Worm (Caenorhabditis elegans) whole organism, L1 larva: ENCODE measurements around the gene lron-5.

Source experiments
- F16B12.6 ChIP-seq: fragments of 150-350 bp; optimal IDR thresholded peaks from 2 replicates; lab custom pipeline; 2014; ENCODE audit warnings: missing biosample characterization, missing genetic modification characterization
- Y116A8C.19 ChIP-seq: sonication (generic microtip); optimal IDR thresholded peaks from 2 replicates; lab custom pipeline; 2016; ENCODE audit warnings: missing compliant biosample characterization, missing genetic modification characterization, borderline replicate concordance
- aha-1 ChIP-seq: fragments of 150-350 bp; optimal IDR thresholded peaks from 2 replicates; lab custom pipeline; 2014; ENCODE audit warnings: missing biosample characterization, missing genetic modification characterization
- ceh-88 ChIP-seq: fragments of 200-800 bp; sonication (Bioruptor generic); IDR thresholded peaks from 2 replicates; pipeline ENCODE4 v1.3.6; 2022; ENCODE audit warnings: missing genetic modification characterization, missing compliant biosample characterization
- ceh-90 ChIP-seq: sonication (generic microtip); optimal IDR thresholded peaks from 2 replicates; lab custom pipeline; 2016; ENCODE audit warnings: missing genetic modification characterization, missing compliant biosample characterization
- dpl-1 ChIP-seq, 3 experiments: fragments of 150-350 bp in 2 of 3; sonication (generic microtip) in 1 of 3; optimal IDR thresholded peaks; 2 replicates each; lab custom pipeline; 2014 to 2017; ENCODE audit warnings: missing biosample characterization in 3 of 3, missing genetic modification characterization in 3 of 3, missing genetic modification reagents in 3 of 3
- efl-1 ChIP-seq, 4 experiments: fragments of 150-350 bp; optimal IDR thresholded peaks in 3 of 4; peaks in 1 of 4; 1 replicate in 1 of 4; 2 replicates in 3 of 4; lab custom pipeline; 2014; ENCODE audit warnings: missing biosample characterization in 2 of 4, missing genetic modification characterization in 2 of 4, missing genetic modification reagents in 2 of 4
- efl-3 ChIP-seq: fragments of 200-800 bp; sonication (Bioruptor generic); optimal IDR thresholded peaks from 2 replicates; lab custom pipeline; 2018; ENCODE audit warnings: mild to moderate bottlenecking, missing genetic modification characterization, missing compliant biosample characterization
- egl-13 ChIP-seq: sonication (generic microtip); optimal IDR thresholded peaks from 2 replicates; lab custom pipeline; 2016; ENCODE audit warnings: missing genotype, missing genetic modification reagents, missing genetic modification characterization, missing compliant biosample characterization
- egl-27 ChIP-seq, 2 experiments: fragments of 150-350 bp in 1 of 2; sonication (generic microtip); optimal IDR thresholded peaks; 3 replicates each; lab custom pipeline; 2017 to 2018; ENCODE audit warnings: missing biosample characterization in 2 of 2, missing genetic modification characterization in 2 of 2, missing genetic modification reagents in 2 of 2
- elt-2 ChIP-seq: sonication (generic microtip); optimal IDR thresholded peaks from 2 replicates; lab custom pipeline; 2016; ENCODE audit warnings: missing genetic modification characterization, mild to moderate bottlenecking, inconsistent platforms, missing compliant biosample characterization, missing genetic modification reagents
- fkh-8 ChIP-seq: sonication (generic microtip); optimal IDR thresholded peaks from 2 replicates; lab custom pipeline; 2016; ENCODE audit warnings: mild to moderate bottlenecking, missing genetic modification characterization, missing compliant biosample characterization
- fos-1 ChIP-seq: fragments of 150-350 bp; optimal IDR thresholded peaks from 2 replicates; lab custom pipeline; 2014; ENCODE audit warnings: missing biosample characterization, missing genetic modification characterization
- hlh-4 ChIP-seq: sonication (generic microtip); optimal IDR thresholded peaks from 2 replicates; lab custom pipeline; 2016; ENCODE audit warnings: mild to moderate bottlenecking, missing genetic modification characterization, missing compliant biosample characterization
- isw-1 ChIP-seq: fragments of 200-800 bp; sonication (Bioruptor generic); IDR thresholded peaks from 2 replicates; pipeline ENCODE4 v1.3.6; 2022; ENCODE audit warnings: missing genetic modification characterization, missing compliant biosample characterization
- jun-1 ChIP-seq: fragments of 150-350 bp; optimal IDR thresholded peaks from 2 replicates; lab custom pipeline; 2014; ENCODE audit warnings: missing biosample characterization, missing genetic modification reagents, missing genetic modification characterization
- lin-13 ChIP-seq: fragments of 150-350 bp; optimal IDR thresholded peaks from 2 replicates; lab custom pipeline; 2014; ENCODE audit warnings: missing biosample characterization, missing genetic modification reagents, missing genetic modification characterization
- lin-15B ChIP-seq: fragments of 150-350 bp; sonication (generic microtip); optimal IDR thresholded peaks from 3 replicates; lab custom pipeline; 2014; ENCODE audit warnings: missing biosample characterization, missing genetic modification characterization
- lin-35 ChIP-seq, 2 experiments: fragments of 150-350 bp; optimal IDR thresholded peaks; 2 replicates each; lab custom pipeline; 2014; ENCODE audit warnings: missing biosample characterization in 2 of 2, missing genetic modification characterization in 2 of 2, missing genetic modification reagents in 2 of 2
- lsy-2 ChIP-seq, 2 experiments: fragments of 150-350 bp; optimal IDR thresholded peaks; 2 replicates each; lab custom pipeline; 2014; ENCODE audit warnings: missing biosample characterization in 2 of 2, missing genetic modification characterization in 2 of 2
- mdl-1 ChIP-seq, 2 experiments: fragments of 150-350 bp; optimal IDR thresholded peaks; 2 replicates each; lab custom pipeline; 2014 to 2017; ENCODE audit warnings: missing biosample characterization in 2 of 2, missing genetic modification characterization in 2 of 2, inconsistent platforms in 1 of 2
- nhr-11 ChIP-seq: fragments of 150-350 bp; optimal IDR thresholded peaks from 2 replicates; lab custom pipeline; 2014; ENCODE audit warnings: missing biosample characterization, missing genetic modification characterization
- nhr-12 ChIP-seq: sonication (generic microtip); optimal IDR thresholded peaks from 2 replicates; lab custom pipeline; 2017; ENCODE audit warnings: missing biosample characterization, missing genetic modification characterization
- nhr-237 ChIP-seq: fragments of 150-350 bp; optimal IDR thresholded peaks from 2 replicates; lab custom pipeline; 2014; ENCODE audit warnings: missing biosample characterization, missing genetic modification characterization
- nhr-28 ChIP-seq: fragments of 150-350 bp; optimal IDR thresholded peaks from 2 replicates; lab custom pipeline; 2014; ENCODE audit warnings: missing biosample characterization, missing genetic modification characterization
- nhr-84 ChIP-seq: sonication (generic microtip); optimal IDR thresholded peaks from 2 replicates; lab custom pipeline; 2017; ENCODE audit warnings: missing biosample characterization, missing genetic modification characterization
- nhr-85 ChIP-seq: sonication (generic microtip); peaks from one replicate; lab custom pipeline; 2016; ENCODE audit warnings: missing genetic modification characterization, inconsistent platforms, missing compliant biosample characterization
- pag-3 ChIP-seq: sonication (generic microtip); optimal IDR thresholded peaks from 2 replicates; lab custom pipeline; 2017; ENCODE audit warnings: missing genetic modification characterization, mild to moderate bottlenecking, missing compliant biosample characterization, antibody characterized with exemption, borderline replicate concordance; ENCODE audit not compliant: insufficient read depth
- pqm-1 ChIP-seq: sonication (generic microtip); optimal IDR thresholded peaks from 3 replicates; lab custom pipeline; 2017; ENCODE audit warnings: missing biosample characterization, missing genetic modification characterization
- rnt-1 ChIP-seq: sonication (generic microtip); optimal IDR thresholded peaks from 2 replicates; lab custom pipeline; 2016; ENCODE audit warnings: mild to moderate bottlenecking, missing genetic modification characterization, moderate library complexity, missing compliant biosample characterization
- snpc-4 ChIP-seq: fragments of 150-350 bp; optimal IDR thresholded peaks from 2 replicates; lab custom pipeline; 2014; ENCODE audit warnings: missing biosample characterization, missing genetic modification characterization
- snu-23 ChIP-seq: sonication (generic microtip); optimal IDR thresholded peaks from 2 replicates; lab custom pipeline; 2016; ENCODE audit warnings: missing genetic modification characterization, missing compliant biosample characterization
- tbx-2 ChIP-seq: sonication (generic microtip); optimal IDR thresholded peaks from 2 replicates; lab custom pipeline; 2016; ENCODE audit warnings: missing genetic modification characterization, missing compliant biosample characterization
- tlp-1 ChIP-seq: fragments of 150-350 bp; optimal IDR thresholded peaks from 2 replicates; lab custom pipeline; 2014; ENCODE audit warnings: missing biosample characterization, missing genetic modification characterization
- unc-30 ChIP-seq: sonication (generic microtip); optimal IDR thresholded peaks from 2 replicates; lab custom pipeline; 2017; ENCODE audit warnings: missing biosample characterization, missing genetic modification characterization
- unc-98 ChIP-seq: fragments of 200-800 bp; sonication (Bioruptor generic); IDR thresholded peaks from 2 replicates; pipeline ENCODE4 v1.3.6; 2022; ENCODE audit warnings: missing genetic modification characterization, missing compliant biosample characterization
- xbp-1 ChIP-seq: sonication (generic microtip); optimal IDR thresholded peaks from 2 replicates; lab custom pipeline; 2016; ENCODE audit warnings: missing genetic modification characterization, missing compliant biosample characterization
- ztf-11 ChIP-seq, 2 experiments: sonication (generic microtip); optimal IDR thresholded peaks; 2 replicates each; lab custom pipeline; 2016 to 2017; ENCODE audit warnings: missing genetic modification characterization in 2 of 2, missing biosample characterization in 1 of 2, missing compliant biosample characterization in 1 of 2

The lron-5 gene

ce11 chrIII:4593098-4593697 is 29.6 kb upstream of the lron-5 start, which contains the start of gene erh-2:
erh-2 (plus strand) TSS chrIII:4593231.
- TF ChIP-seq nhr-85 (tag; lab: Kevin White, UChicago) (peak; percentile 62), xbp-1 (tag; lab: Kevin White, UChicago) (no peak)
- TF ChIP-seq, all 84 proteins: peak for 1

DNA sequence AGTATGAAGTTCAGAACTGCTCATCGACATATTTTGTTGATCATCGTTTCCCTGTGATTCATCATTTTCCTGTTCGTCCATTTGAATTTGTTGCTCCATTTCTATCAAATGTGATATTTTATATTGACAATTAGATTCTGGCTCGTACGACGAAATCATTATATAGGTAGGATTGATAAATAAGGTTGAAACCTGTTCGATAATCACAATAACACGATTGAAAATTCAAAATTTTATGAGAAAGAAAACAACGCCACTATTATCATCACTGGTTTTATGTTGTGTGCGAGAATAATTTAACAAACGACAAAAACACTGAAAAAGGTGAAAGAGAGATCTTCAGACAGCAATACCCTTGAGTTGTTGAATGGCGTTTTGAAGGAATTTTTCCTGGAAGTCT is 28.5 kb upstream of the lron-5 start, which contains the start of gene apc-11:
apc-11 (minus strand) TSS at position 101 of the 400 bp plus-strand sequence.
- no peak for TF ChIP-seq dpl-1 (GFP tag; optimal IDR thresholded peaks at IDR 0.05; lab: Kevin White, UChicago)
- TF ChIP-seq nhr-85 (tag; lab: Kevin White, UChicago), result peak; percentile 52

DNA sequence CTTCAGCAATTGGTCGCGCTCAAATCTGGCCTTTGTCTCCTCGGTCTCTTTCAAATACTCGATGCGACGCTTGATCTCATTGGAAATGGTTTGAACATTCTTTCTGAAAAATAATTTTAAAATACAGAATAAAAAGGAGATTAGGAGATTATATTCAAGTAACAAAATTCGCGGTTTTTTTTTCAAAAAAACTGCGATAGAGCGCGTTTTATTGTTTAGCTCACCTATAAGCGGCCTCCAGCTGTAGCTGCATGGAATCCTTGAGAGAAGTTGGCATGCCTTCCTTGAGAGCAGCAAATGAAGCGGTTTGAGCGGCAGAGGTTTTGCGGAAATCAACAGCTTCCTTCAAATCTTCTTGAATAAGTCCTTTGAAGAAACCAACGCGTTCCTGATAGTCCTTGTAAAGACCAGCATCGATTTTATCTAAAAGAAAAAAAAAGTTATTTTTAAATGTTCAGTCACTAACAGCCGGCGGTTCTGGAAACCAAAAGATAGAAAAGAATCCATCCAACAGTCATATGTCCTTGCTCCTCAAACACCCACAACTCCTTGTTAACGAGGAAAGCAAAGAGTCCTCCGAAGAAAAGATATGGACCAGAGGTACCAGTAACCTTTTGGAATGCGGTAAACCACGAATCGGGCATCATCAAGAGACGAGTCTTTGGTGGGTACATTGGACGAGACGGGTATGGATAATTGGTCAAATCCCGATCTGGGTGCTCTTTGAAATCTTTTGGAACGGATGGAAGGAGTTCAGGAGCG is 27.9 kb upstream of the lron-5 start:
- TF ChIP-seq isw-1 (GFP tag; lab: Robert Waterston, UW) (no peak), ceh-90 (tag; lab: Kevin White, UChicago) (no peak), efl-1 (optimal IDR thresholded peaks at IDR 0.05; lab: Kevin White, UChicago) (peak; percentile 16 to 37), efl-1 (GFP tag; optimal IDR thresholded peaks at IDR 0.05 in 1 of 2; lab: Kevin White, UChicago) (peak; percentile 54 to 93), ztf-11 (tag; optimal IDR thresholded peaks at IDR 0.05; lab: Kevin White, UChicago) (no peak), dpl-1 (GFP tag; optimal IDR thresholded peaks at IDR 0.05; lab: Kevin White, UChicago) (peak; percentile 35 to 54 (median 42)), lsy-2 (tag; optimal IDR thresholded peaks at IDR 0.05; lab: Kevin White, UChicago) (peak in 1 of 2 experiments; percentile 25), snpc-4 (tag; lab: Kevin White, UChicago) (no peak), lin-35 (GFP tag; optimal IDR thresholded peaks at IDR 0.05; lab: Kevin White, UChicago) (peak in 1 of 2 experiments; percentile 54)

ce11 chrIII:4595771-4596227 is 27.0 kb upstream of the lron-5 start, which contains the start of gene asb-1:
asb-1 (minus strand) TSS chrIII:4595821.
- TF ChIP-seq nhr-85 (tag; lab: Kevin White, UChicago) (peak; percentile 43), pqm-1 (tag; lab: Kevin White, UChicago) (no peak)

- TF ChIP-seq Y116A8C.19 (tag; lab: Kevin White, UChicago) (no peak), lin-15B (tag; lab: Kevin White, UChicago) (no peak), hlh-4 (tag; lab: Kevin White, UChicago) (no peak), efl-3 (GFP tag; lab: Kevin White, UChicago) (no peak), elt-2 (tag; lab: Kevin White, UChicago) (no peak), tbx-2 (tag; lab: Kevin White, UChicago) (no peak), jun-1 (tag; lab: Kevin White, UChicago) (no peak), fkh-8 (no peak), lsy-2 (tag; optimal IDR thresholded peaks at IDR 0.05; lab: Kevin White, UChicago) (peak in 1 of 2 experiments; percentile 23), nhr-12 (tag; lab: Kevin White, UChicago) (no peak), nhr-28 (tag; lab: Kevin White, UChicago) (no peak), snu-23 (GFP tag; lab: Kevin White, UChicago) (peak; percentile 22), ceh-88 (no peak), aha-1 (tag; lab: Kevin White, UChicago) (no peak), nhr-84 (tag; lab: Kevin White, UChicago) (no peak), egl-13 (tag; lab: Kevin White, UChicago) (no peak), isw-1 (GFP tag; lab: Robert Waterston, UW) (no peak), F16B12.6 (tag; lab: Kevin White, UChicago) (no peak), pag-3 (tag; lab: Kevin White, UChicago) (no peak), efl-1 (optimal IDR thresholded peaks at IDR 0.05; lab: Kevin White, UChicago) (peak in 1 of 2 experiments; percentile 5), efl-1 (GFP tag; optimal IDR thresholded peaks at IDR 0.05 in 1 of 2; lab: Kevin White, UChicago) (no peak), nhr-237 (tag; lab: Kevin White, UChicago) (no peak), rnt-1 (peak; percentile 47), nhr-11 (tag; lab: Kevin White, UChicago) (no peak), ceh-90 (tag; lab: Kevin White, UChicago) (no peak), unc-98 (GFP tag; lab: Robert Waterston, UW) (no peak), tlp-1 (tag; lab: Kevin White, UChicago) (no peak), dpl-1 (GFP tag; optimal IDR thresholded peaks at IDR 0.05; lab: Kevin White, UChicago) (no peak), ztf-11 (tag; optimal IDR thresholded peaks at IDR 0.05; lab: Kevin White, UChicago) (no peak), egl-27 (tag; optimal IDR thresholded peaks at IDR 0.05; lab: Kevin White, UChicago) (no peak), unc-30 (no peak), fos-1 (no peak), lin-13 (GFP tag; lab: Kevin White, UChicago) (no peak), mdl-1 (tag; optimal IDR thresholded peaks at IDR 0.05; lab: Kevin White, UChicago) (peak in 1 of 2 experiments; percentile 24)
These were observed 22.6 kb upstream of the lron-5 start, which contains the start of gene mab-21 for ce11 chrIII:4600139-4600762. mab-21 (plus strand) TSS chrIII:4600753.
